Worm (Caenorhabditis elegans): ENCODE measurements around the gene plpp-1.2.
A peak's percentile ranks its signal among the peaks of the same experiment; 100 is the strongest.

- TF ChIP-seq ama-1 (optimal IDR thresholded peaks at IDR 0.05): no peak
- peak; percentile 72 for TF ChIP-seq tbx-2 (tag; optimal IDR thresholded peaks at IDR 0.05)
- no peak for TF ChIP-seq hlh-6 (tag; optimal IDR thresholded peaks at IDR 0.05)
- no peak for TF ChIP-seq ceh-22 (tag; optimal IDR thresholded peaks at IDR 0.05)
- TF ChIP-seq pqm-1 (tag; optimal IDR thresholded peaks at IDR 0.05): no peak
- no peak for TF ChIP-seq fkh-10 (GFP tag; optimal IDR thresholded peaks at IDR 0.05)
- TF ChIP-seq nhr-11 (tag; optimal IDR thresholded peaks at IDR 0.05): no peak
- no peak for TF ChIP-seq pros-1 (tag; optimal IDR thresholded peaks at IDR 0.05)
- TF ChIP-seq sox-2 (GFP tag; IDR thresholded peaks at IDR 0.05): no peak
- no peak for TF ChIP-seq tbx-7 (tag; optimal IDR thresholded peaks at IDR 0.05)
- no peak for TF ChIP-seq elt-2 (tag; optimal IDR thresholded peaks at IDR 0.05)
- no peak for TF ChIP-seq lin-11 (tag; optimal IDR thresholded peaks at IDR 0.05)
- TF ChIP-seq hlh-13 (GFP tag; optimal IDR thresholded peaks at IDR 0.05): no peak
- no peak for TF ChIP-seq pha-4 (tag; optimal IDR thresholded peaks at IDR 0.05)
These were observed 37.5 kb downstream of the plpp-1.2 start for ce11 chrII:6522622-6523254.
